Worm (Caenorhabditis elegans): ENCODE data around the gene ddb-1.

ddb-1 gene

DNA sequence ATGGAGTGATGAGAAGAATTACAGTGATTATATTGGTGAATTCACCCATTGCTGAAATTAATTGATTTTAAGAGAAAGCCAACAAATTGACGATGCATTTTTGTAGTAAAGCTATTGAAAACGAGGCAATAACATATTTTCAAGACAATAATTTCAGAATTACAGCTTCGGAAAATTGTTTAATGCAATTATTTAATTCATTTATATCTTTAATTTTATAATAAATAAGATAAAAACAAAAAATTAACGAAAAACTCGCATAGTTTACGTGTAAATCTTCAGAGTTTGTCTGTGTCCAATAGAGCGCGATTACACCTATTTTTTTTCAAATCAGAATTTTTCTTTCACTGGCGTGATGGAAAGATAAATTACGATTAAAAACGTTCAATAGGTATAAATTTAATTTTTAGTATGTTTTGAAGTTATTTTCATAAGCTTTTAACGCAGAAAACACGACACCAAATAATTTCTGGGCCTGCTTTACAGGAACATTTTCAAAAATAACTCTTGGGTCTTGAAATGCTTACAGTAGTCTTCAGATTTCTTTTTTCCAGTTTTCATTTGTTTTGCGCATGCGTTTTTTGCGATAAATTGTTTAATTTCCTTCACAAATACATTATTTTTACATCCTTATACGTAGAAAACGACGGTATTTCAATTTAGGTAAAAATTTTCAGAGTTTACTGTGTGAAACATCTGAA, 42.7 kb downstream of the ddb-1 start, which contains the start of gene tmed-1:
Gene tmed-1 (minus strand): TSS at position 51 of the 701 bp plus-strand sequence.
- TF ChIP-seq sox-2 (GFP tag; IDR thresholded peaks at IDR 0.05): no peak
- TF ChIP-seq pag-3 (tag; optimal IDR thresholded peaks at IDR 0.05; ENCODE audit: borderline replicate concordance): no peak
- TF ChIP-seq pha-2 (tag; optimal IDR thresholded peaks at IDR 0.05): no peak
- no peak for TF ChIP-seq ceh-34 (tag; optimal IDR thresholded peaks at IDR 0.05)
- no peak for TF ChIP-seq zip-5 (tag; optimal IDR thresholded peaks at IDR 0.05)
- no peak for TF ChIP-seq hlh-6 (tag; optimal IDR thresholded peaks at IDR 0.05)
- TF ChIP-seq rnt-1 (tag; optimal IDR thresholded peaks at IDR 0.05): no peak
- no peak for TF ChIP-seq Y22D7AL.16 (tag; optimal IDR thresholded peaks at IDR 0.05)

- TF ChIP-seq ets-4 (tag; optimal IDR thresholded peaks at IDR 0.05): no peak
- no peak for TF ChIP-seq madf-2 (tag; optimal IDR thresholded peaks at IDR 0.05)
- TF ChIP-seq fkh-6 (tag; optimal IDR thresholded peaks at IDR 0.05): no peak
- TF ChIP-seq mec-3 (tag; optimal IDR thresholded peaks at IDR 0.05; ENCODE audit: borderline replicate concordance): no peak
- no peak for TF ChIP-seq ceh-2 (tag; optimal IDR thresholded peaks at IDR 0.05)
- no peak for TF ChIP-seq unc-55 (GFP tag; optimal IDR thresholded peaks at IDR 0.05)
- TF ChIP-seq ahr-1 (tag; optimal IDR thresholded peaks at IDR 0.05): no peak
- no peak for TF ChIP-seq rnt-1 (tag; optimal IDR thresholded peaks at IDR 0.05)
- TF ChIP-seq odd-2 (tag; optimal IDR thresholded peaks at IDR 0.05): no peak
- no peak for TF ChIP-seq ceh-6 (GFP tag; optimal IDR thresholded peaks at IDR 0.05)
- no peak for TF ChIP-seq ceh-45 (GFP tag; IDR thresholded peaks at IDR 0.05)
- TF ChIP-seq hlh-30 (tag; optimal IDR thresholded peaks at IDR 0.05; ENCODE audit: insufficient read depth): no peak
- no peak for TF ChIP-seq lin-11 (tag; optimal IDR thresholded peaks at IDR 0.05)
- TF ChIP-seq ref-2 (tag; optimal IDR thresholded peaks at IDR 0.05): no peak
- no peak for TF ChIP-seq ceh-22 (tag; optimal IDR thresholded peaks at IDR 0.05)
- TF ChIP-seq ceh-31 (tag; optimal IDR thresholded peaks at IDR 0.05): no peak
- no peak for TF ChIP-seq pax-1 (tag; optimal IDR thresholded peaks at IDR 0.05)
- no peak for TF ChIP-seq F13H6.1 (tag; optimal IDR thresholded peaks at IDR 0.05)
- no peak for TF ChIP-seq dve-1 (tag; optimal IDR thresholded peaks at IDR 0.05)
These were observed 45.5 kb downstream of the ddb-1 start, which contains the start of gene K08E4.7 for ce11 chrIV:12075497-12075896. TSS of gene K08E4.7 (plus strand) at chrIV:12075797.

- TF ChIP-seq ceh-24 (tag; optimal IDR thresholded peaks at IDR 0.05) (no peak), lin-11 (tag; optimal IDR thresholded peaks at IDR 0.05) (no peak), elt-4 (tag; optimal IDR thresholded peaks at IDR 0.05) (no peak), tbx-2 (tag; optimal IDR thresholded peaks at IDR 0.05) (no peak), F13H6.1 (tag; optimal IDR thresholded peaks at IDR 0.05) (no peak), K09A11.1 (tag; optimal IDR thresholded peaks at IDR 0.05; ENCODE audit: insufficient read depth) (no peak), ceh-14 (tag; optimal IDR thresholded peaks at IDR 0.05) (no peak), ref-2 (tag; optimal IDR thresholded peaks at IDR 0.05) (no peak), fkh-10 (GFP tag; optimal IDR thresholded peaks at IDR 0.05) (no peak), ahr-1 (tag; optimal IDR thresholded peaks at IDR 0.05) (no peak), ceh-9 (tag; optimal IDR thresholded peaks at IDR 0.05) (no peak), sdc-2 (tag; optimal IDR thresholded peaks at IDR 0.05) (no peak), mec-3 (tag; optimal IDR thresholded peaks at IDR 0.05; ENCODE audit: borderline replicate concordance) (no peak), ceh-48 (tag; optimal IDR thresholded peaks at IDR 0.05) (no peak), sox-4 (tag; optimal IDR thresholded peaks at IDR 0.05) (no peak), nhr-232 (tag; optimal IDR thresholded peaks at IDR 0.05) (no peak), sox-2 (GFP tag; IDR thresholded peaks at IDR 0.05) (no peak), unc-86 (tag; optimal IDR thresholded peaks at IDR 0.05) (no peak), fax-1 (tag; optimal IDR thresholded peaks at IDR 0.05) (no peak), nhr-11 (tag; optimal IDR thresholded peaks at IDR 0.05) (no peak)
These were observed 52.4 kb downstream of the ddb-1 start, which contains the start of gene bath-37 for ce11 chrIV:12068590-12068989. TSS of gene bath-37 (plus strand) at chrIV:12068890.
